Fruit fly (Drosophila melanogaster) whole organism, prepupa: ENCODE results near the gene fan.

Experiments
- Blimp-1 ChIP-seq: fragments of 200-800 bp; sonication (Bioruptor generic); optimal IDR thresholded peaks from 3 replicates; lab custom pipeline; 2017; ENCODE audit warnings: missing biosample characterization, missing genetic modification characterization, mild to moderate bottlenecking, moderate library complexity, missing genetic modification reagents
- CG10631 ChIP-seq: fragments of 200-800 bp; sonication (Bioruptor generic); optimal IDR thresholded peaks from 2 replicates; lab custom pipeline; 2016; ENCODE audit warnings: missing biosample characterization, missing genetic modification characterization
- CG11294 ChIP-seq: fragments of 200-800 bp; sonication (Bioruptor generic); IDR thresholded peaks from 2 replicates; pipeline ENCODE4 v1.3.6; 2022; ENCODE audit warnings: missing biosample characterization, missing genetic modification characterization
- CG11902 ChIP-seq: fragments of 200-800 bp; sonication (Bioruptor generic); optimal IDR thresholded peaks from 3 replicates; lab custom pipeline; 2016; ENCODE audit warnings: missing biosample characterization, missing genetic modification characterization
- CG15336 ChIP-seq: fragments of 200-800 bp; sonication (Bioruptor generic); IDR thresholded peaks from 2 replicates; pipeline ENCODE4 v1.3.6; 2022; ENCODE audit warnings: missing biosample characterization, missing genetic modification characterization
- CG3032 ChIP-seq: fragments of 200-800 bp; optimal IDR thresholded peaks from 2 replicates; lab custom pipeline; 2019; ENCODE audit warnings: missing biosample characterization, mild to moderate bottlenecking, missing genetic modification characterization, moderate library complexity
- CG31627 ChIP-seq: fragments of 200-800 bp; sonication (Bioruptor generic); optimal IDR thresholded peaks from 3 replicates; lab custom pipeline; 2016; ENCODE audit warnings: missing biosample characterization, missing genetic modification characterization
- CG3919 ChIP-seq: fragments of 200-800 bp; sonication (Bioruptor generic); optimal IDR thresholded peaks from 3 replicates; lab custom pipeline; 2016; ENCODE audit warnings: missing biosample characterization, missing genetic modification characterization
- CG6163 ChIP-seq: fragments of 200-800 bp; sonication (Bioruptor generic); IDR thresholded peaks from 3 replicates; pipeline ENCODE4 v1.3.6; 2022; ENCODE audit warnings: missing biosample characterization, missing genetic modification characterization
- CG6276 ChIP-seq: fragments of 200-800 bp; sonication (Bioruptor generic); optimal IDR thresholded peaks from 2 replicates; lab custom pipeline; 2017; ENCODE audit warnings: missing biosample characterization, mild to moderate bottlenecking, missing genetic modification characterization
- CG6792 ChIP-seq: fragments of 200-800 bp; sonication (Bioruptor generic); optimal IDR thresholded peaks from 3 replicates; lab custom pipeline; 2016; ENCODE audit warnings: missing biosample characterization, missing genetic modification characterization
- CG6808 ChIP-seq: fragments of 200-800 bp; sonication (Bioruptor generic); optimal IDR thresholded peaks from 3 replicates; lab custom pipeline; 2017; ENCODE audit warnings: missing biosample characterization, missing genetic modification characterization, mild to moderate bottlenecking, moderate library complexity, missing genetic modification reagents
- CG6854 ChIP-seq: fragments of 200-800 bp; sonication (Bioruptor generic); optimal IDR thresholded peaks from 2 replicates; lab custom pipeline; 2017; ENCODE audit warnings: missing biosample characterization, mild to moderate bottlenecking, missing genetic modification characterization
- CG7368 ChIP-seq: fragments of 200-800 bp; sonication (Bioruptor generic); optimal IDR thresholded peaks from 3 replicates; lab custom pipeline; 2016; ENCODE audit warnings: missing biosample characterization, missing genetic modification characterization
- CG8119 ChIP-seq: fragments of 200-800 bp; sonication (Bioruptor generic); IDR thresholded peaks from 3 replicates; pipeline ENCODE4 v1.3.6; 2022; ENCODE audit warnings: missing biosample characterization, missing genetic modification characterization
- CG8319 ChIP-seq: fragments of 200-800 bp; sonication (Bioruptor generic); optimal IDR thresholded peaks from 3 replicates; lab custom pipeline; 2016; ENCODE audit warnings: missing biosample characterization, missing genetic modification characterization
- CG8632 ChIP-seq: fragments of 200-800 bp; sonication (Bioruptor generic); optimal IDR thresholded peaks from 3 replicates; lab custom pipeline; 2016; ENCODE audit warnings: missing biosample characterization, missing genetic modification characterization
- CG9139 ChIP-seq: fragments of 200-800 bp; sonication (Bioruptor generic); optimal IDR thresholded peaks from 3 replicates; lab custom pipeline; 2017; ENCODE audit warnings: missing biosample characterization, mild to moderate bottlenecking, missing genetic modification characterization
- Eip75B ChIP-seq: fragments of 200-800 bp; sonication (Bioruptor generic); optimal IDR thresholded peaks from 3 replicates; lab custom pipeline; 2016; ENCODE audit warnings: missing biosample characterization, missing genetic modification characterization
- Eip78C ChIP-seq: fragments of 200-800 bp; sonication (Bioruptor generic); peaks from one replicate; lab custom pipeline; 2016; ENCODE audit warnings: missing biosample characterization, missing genetic modification characterization
- Gug ChIP-seq: fragments of 200-800 bp; sonication (Bioruptor generic); IDR thresholded peaks from 2 replicates; pipeline ENCODE4 v1.3.6; 2022; ENCODE audit warnings: missing biosample characterization, missing genetic modification characterization
- Hr38 ChIP-seq: sonication (Bioruptor generic); optimal IDR thresholded peaks from 2 replicates; lab custom pipeline; 2016; ENCODE audit warnings: missing biosample characterization, missing genetic modification characterization
- Hr4 ChIP-seq: fragments of 200-800 bp; sonication (Bioruptor generic); optimal IDR thresholded peaks from 3 replicates; lab custom pipeline; 2016; ENCODE audit warnings: missing biosample characterization, missing genetic modification characterization
- Lpt ChIP-seq: fragments of 200-800 bp; sonication (Bioruptor generic); optimal IDR thresholded peaks from 3 replicates; lab custom pipeline; 2016; ENCODE audit warnings: missing biosample characterization, missing genetic modification characterization
- Met ChIP-seq: fragments of 200-800 bp; sonication (Bioruptor generic); optimal IDR thresholded peaks from 3 replicates; lab custom pipeline; 2016; ENCODE audit warnings: missing biosample characterization, missing genetic modification characterization
- OdsH ChIP-seq: fragments of 200-800 bp; sonication (Bioruptor generic); optimal IDR thresholded peaks from 3 replicates; lab custom pipeline; 2016; ENCODE audit warnings: missing biosample characterization, missing genetic modification characterization
- Smox ChIP-seq: fragments of 200-800 bp; sonication (Bioruptor generic); optimal IDR thresholded peaks from 3 replicates; lab custom pipeline; 2016; ENCODE audit warnings: missing biosample characterization, missing genetic modification characterization
- Sox102F ChIP-seq: fragments of 200-800 bp; sonication (Bioruptor generic); optimal IDR thresholded peaks from 2 replicates; lab custom pipeline; 2016; ENCODE audit warnings: missing biosample characterization, mild to moderate bottlenecking, missing genetic modification characterization
- Sox14 ChIP-seq: fragments of 200-800 bp; sonication (Bioruptor generic); optimal IDR thresholded peaks from 3 replicates; lab custom pipeline; 2016; ENCODE audit warnings: missing biosample characterization, missing genetic modification characterization
- Sox15 ChIP-seq: fragments of 200-800 bp; sonication (Bioruptor generic); optimal IDR thresholded peaks from 3 replicates; lab custom pipeline; 2016; ENCODE audit warnings: missing biosample characterization, missing genetic modification characterization
- achi ChIP-seq: fragments of 200-800 bp; sonication (Bioruptor generic); optimal IDR thresholded peaks from 3 replicates; lab custom pipeline; 2016; ENCODE audit warnings: missing biosample characterization, missing genetic modification characterization
- cyc ChIP-seq: fragments of 200-800 bp; sonication (Bioruptor generic); optimal IDR thresholded peaks from 3 replicates; lab custom pipeline; 2016; ENCODE audit warnings: missing biosample characterization, missing genetic modification characterization
- dac ChIP-seq: fragments of 200-800 bp; sonication (Bioruptor generic); optimal IDR thresholded peaks from 2 replicates; lab custom pipeline; 2017; ENCODE audit warnings: missing biosample characterization, mild to moderate bottlenecking, missing genetic modification characterization
- dsx ChIP-seq: fragments of 200-800 bp; optimal IDR thresholded peaks from 3 replicates; lab custom pipeline; 2019; ENCODE audit warnings: missing biosample characterization, mild to moderate bottlenecking, missing genetic modification characterization, moderate library complexity; ENCODE audit not compliant: poor library complexity, severe bottlenecking
- eg ChIP-seq: fragments of 200-800 bp; sonication (Bioruptor generic); IDR thresholded peaks from 3 replicates; pipeline ENCODE4 v1.3.6; 2022; ENCODE audit warnings: missing biosample characterization, missing genetic modification characterization
- esn ChIP-seq: fragments of 200-800 bp; sonication (Bioruptor generic); optimal IDR thresholded peaks from 2 replicates; lab custom pipeline; 2016; ENCODE audit warnings: missing biosample characterization, mild to moderate bottlenecking, missing genetic modification characterization, moderate library complexity
- fd59A ChIP-seq: fragments of 200-800 bp; sonication (Bioruptor generic); optimal IDR thresholded peaks from 2 replicates; lab custom pipeline; 2017; ENCODE audit warnings: missing biosample characterization, mild to moderate bottlenecking, missing genetic modification characterization, missing genetic modification reagents
- fd85E ChIP-seq: fragments of 200-800 bp; sonication (Bioruptor generic); optimal IDR thresholded peaks from 3 replicates; lab custom pipeline; 2016; ENCODE audit warnings: missing biosample characterization, missing genetic modification characterization
- lz ChIP-seq: fragments of 200-800 bp; sonication (Bioruptor generic); optimal IDR thresholded peaks from 3 replicates; lab custom pipeline; 2016; ENCODE audit warnings: missing biosample characterization, missing genetic modification characterization
- net ChIP-seq: fragments of 200-800 bp; sonication (Bioruptor generic); optimal IDR thresholded peaks from 3 replicates; lab custom pipeline; 2016; ENCODE audit warnings: missing biosample characterization, missing genetic modification characterization
- pdm3 ChIP-seq: fragments of 200-800 bp; sonication (Bioruptor generic); optimal IDR thresholded peaks from 3 replicates; lab custom pipeline; 2016; ENCODE audit warnings: missing biosample characterization, missing genetic modification characterization
- spab ChIP-seq: fragments of 200-800 bp; sonication (Bioruptor generic); optimal IDR thresholded peaks from 2 replicates; lab custom pipeline; 2017; ENCODE audit warnings: missing biosample characterization, mild to moderate bottlenecking, missing genetic modification characterization, missing genetic modification reagents
- ss ChIP-seq, 2 experiments: fragments of 200-800 bp; sonication (Bioruptor generic); optimal IDR thresholded peaks; 2 replicates in 1 of 2; 3 replicates in 1 of 2; lab custom pipeline; 2017 to 2018; ENCODE audit warnings: mild to moderate bottlenecking in 2 of 2, missing biosample characterization in 2 of 2, missing genetic modification characterization in 2 of 2, moderate library complexity in 1 of 2
- svp ChIP-seq: fragments of 200-800 bp; sonication (Bioruptor generic); peaks from one replicate; lab custom pipeline; 2016; ENCODE audit warnings: missing biosample characterization, missing genetic modification characterization
- topi ChIP-seq: fragments of 200-800 bp; sonication (Bioruptor generic); optimal IDR thresholded peaks from 3 replicates; lab custom pipeline; 2016; ENCODE audit warnings: missing biosample characterization, missing genetic modification characterization
- vri ChIP-seq: fragments of 200-800 bp; sonication (Bioruptor generic); optimal IDR thresholded peaks from 3 replicates; lab custom pipeline; 2016; ENCODE audit warnings: missing biosample characterization, mild to moderate bottlenecking, missing genetic modification characterization

fan gene

DNA sequence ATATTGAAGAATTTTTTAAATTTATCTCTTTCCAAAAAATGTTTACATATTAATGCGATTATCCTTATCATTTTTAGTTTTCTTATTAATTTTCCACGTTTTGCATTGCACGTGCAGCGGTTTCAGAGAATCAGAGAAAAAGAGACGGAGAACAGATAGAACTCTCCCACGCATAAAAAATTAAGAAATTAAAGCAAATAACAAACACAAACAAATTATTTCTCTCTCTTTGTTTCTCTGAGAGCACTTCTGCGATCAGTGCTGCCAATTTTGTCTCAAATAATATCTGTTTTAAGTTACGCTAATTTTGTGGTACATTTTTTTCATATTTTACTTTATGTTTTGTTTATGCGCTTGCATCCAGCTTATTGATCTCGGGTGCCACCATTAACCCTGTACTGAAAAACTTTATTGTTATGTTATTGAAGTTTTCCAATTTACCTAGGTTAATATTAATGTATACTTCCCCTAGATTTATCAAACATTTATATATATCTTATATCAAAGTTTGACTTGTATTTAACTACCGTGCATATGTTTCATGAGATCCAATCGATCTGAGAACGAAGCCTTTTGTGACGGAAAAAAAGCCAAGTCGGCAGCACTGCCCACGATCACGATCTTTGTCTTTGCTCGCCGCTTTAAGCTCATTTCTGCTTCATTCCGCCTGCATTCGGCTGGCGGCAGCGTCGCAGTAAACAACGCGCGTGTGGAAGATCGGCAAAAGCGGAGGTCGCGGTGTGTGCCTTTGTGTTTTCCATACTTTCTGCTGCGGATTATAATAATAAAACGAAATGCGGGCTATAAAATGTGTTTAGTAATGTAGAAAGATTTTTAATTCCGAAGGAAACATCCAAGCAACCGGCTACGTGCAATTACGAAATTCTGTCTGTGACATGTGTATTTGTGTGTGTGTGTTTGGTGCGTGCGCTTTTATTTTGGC, 45.4 kb upstream of the fan start, which contains the start of gene Sarm (continued):
- TF ChIP-seq cyc (GFP tag; lab: Kevin White, UChicago) = peak; percentile 9
- peak; percentile 32 for TF ChIP-seq spab (GFP tag; lab: Kevin White, UChicago)
- peak; percentile 61 for TF ChIP-seq achi
- TF ChIP-seq Met (GFP tag; lab: Kevin White, UChicago) = peak; percentile 81
- TF ChIP-seq OdsH (GFP tag; lab: Kevin White, UChicago) = peak; percentile 38
- TF ChIP-seq svp = peak; percentile 91
- TF ChIP-seq CG6808 = peak; percentile 68
- peak; percentile 44 for TF ChIP-seq CG3032
- peak; percentile 37 for TF ChIP-seq fd59A
- TF ChIP-seq dac (GFP tag; lab: Kevin White, UChicago) = no peak
- no peak; the same call in 2 of the 3 replicates for TF ChIP-seq eg
- TF ChIP-seq CG6163 = peak; percentile 39; the same call in 1 of the 3 replicates
- peak; percentile 58 for TF ChIP-seq CG31627
- TF ChIP-seq Smox (GFP tag; lab: Kevin White, UChicago) = peak; percentile 66
- TF ChIP-seq topi = peak; percentile 38
- TF ChIP-seq fd85E (GFP tag; lab: Kevin White, UChicago) = peak; percentile 7
- TF ChIP-seq CG9139 (GFP tag; lab: Kevin White, UChicago) = peak; percentile 14
- TF ChIP-seq net (GFP tag; lab: Kevin White, UChicago) = peak; percentile 55
- peak; percentile 59 for TF ChIP-seq vri
- peak; percentile 33 for TF ChIP-seq CG3919 (GFP tag; lab: Kevin White, UChicago)
- peak; percentile 81 for TF ChIP-seq Sox14 (GFP tag; lab: Kevin White, UChicago)
- no peak for TF ChIP-seq CG11294
- TF ChIP-seq CG6792 (GFP tag; lab: Kevin White, UChicago) = peak; percentile 57
- TF ChIP-seq CG8119 (GFP tag; lab: Robert Waterston, UW) = peak; percentile 46; the same call in 2 of the 3 replicates
- TF ChIP-seq Lpt (GFP tag; lab: Kevin White, UChicago) = peak; percentile 24
- TF ChIP-seq Sox15 (GFP tag; lab: Kevin White, UChicago) = peak; percentile 10
- no peak for TF ChIP-seq CG15336 (GFP tag; lab: Robert Waterston, UW)
- TF ChIP-seq CG11902 (GFP tag; lab: Kevin White, UChicago) = no peak
- TF ChIP-seq, all 60 proteins: peak for 49

DNA sequence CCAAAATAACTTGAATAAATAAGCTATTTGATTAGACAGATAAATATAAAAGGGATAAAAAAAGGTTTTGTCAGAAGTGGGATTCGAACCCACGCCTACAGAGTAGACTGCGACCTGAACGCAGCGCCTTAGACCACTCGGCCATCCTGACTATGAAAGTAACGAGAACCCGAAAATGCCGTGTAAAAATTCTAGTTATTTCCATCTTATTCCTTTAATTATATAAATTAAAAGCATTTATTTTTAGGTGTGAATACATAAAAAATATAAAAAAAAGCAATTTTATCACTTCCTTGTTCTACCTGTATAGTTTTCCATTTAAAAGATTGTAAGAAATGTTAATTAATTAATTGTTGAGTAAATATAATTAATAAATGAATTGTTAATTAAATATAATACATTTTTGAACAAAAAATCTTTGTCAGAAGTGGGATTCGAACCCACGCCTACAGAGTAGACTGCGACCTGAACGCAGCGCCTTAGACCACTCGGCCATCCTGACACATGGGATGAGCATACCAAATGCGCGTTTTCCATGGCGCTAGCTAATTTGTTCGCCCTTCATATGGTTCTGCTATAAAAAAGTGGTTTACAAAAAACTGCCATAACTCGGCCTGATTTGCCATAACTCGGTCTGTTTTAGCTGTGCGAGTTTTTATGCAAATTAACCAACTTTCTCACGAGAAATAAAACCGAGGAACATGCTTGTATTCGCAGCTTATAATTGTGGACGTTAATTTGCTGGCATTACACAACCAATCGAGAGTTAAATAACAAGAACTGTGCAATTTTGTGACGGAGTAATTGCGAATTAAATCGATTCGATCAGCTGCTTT, 43.1 kb upstream of the fan start:
- TF ChIP-seq cyc (GFP tag; lab: Kevin White, UChicago) (no peak), Met (GFP tag; lab: Kevin White, UChicago) (no peak), CG9139 (GFP tag; lab: Kevin White, UChicago) (no peak), net (GFP tag; lab: Kevin White, UChicago) (peak; percentile 7), ss (GFP tag; optimal IDR thresholded peaks at IDR 0.05; lab: Kevin White, UChicago) (no peak), lz (GFP tag; lab: Kevin White, UChicago) (no peak), vri (peak; percentile 84), fd85E (GFP tag; lab: Kevin White, UChicago) (no peak), CG8119 (GFP tag; lab: Robert Waterston, UW) (no peak; the same call in 2 of the 3 replicates), Hr4 (GFP tag; lab: Kevin White, UChicago) (no peak), CG7368 (no peak), CG8632 (no peak), CG6854 (GFP tag; lab: Kevin White, UChicago) (peak; percentile 12), CG10631 (GFP tag; lab: Kevin White, UChicago) (no peak), Eip78C (GFP tag; lab: Kevin White, UChicago) (peak; percentile 48), Smox (GFP tag; lab: Kevin White, UChicago) (no peak), CG6163 (no peak), CG6276 (GFP tag; lab: Kevin White, UChicago) (peak; percentile 27), Sox102F (GFP tag; lab: Kevin White, UChicago) (no peak), CG8319 (no peak), Eip75B (no peak), pdm3 (GFP tag; lab: Kevin White, UChicago) (no peak), Hr38 (GFP tag; lab: Kevin White, UChicago) (no peak), Blimp-1 (GFP tag; lab: Kevin White, UChicago) (peak; percentile 35), CG15336 (GFP tag; lab: Robert Waterston, UW) (peak; percentile 33; the same call in 1 of the 2 replicates), esn (GFP tag; lab: Kevin White, UChicago) (no peak), Gug (GFP tag; lab: Robert Waterston, UW) (no peak), dsx (GFP tag; lab: Kevin White, UChicago) (peak; percentile 26), CG3919 (GFP tag; lab: Kevin White, UChicago) (no peak), spab (GFP tag; lab: Kevin White, UChicago) (no peak)
